Fruit fly (Drosophila melanogaster): ENCODE data around the gene AdipoR.

Gene AdipoR

DNA sequence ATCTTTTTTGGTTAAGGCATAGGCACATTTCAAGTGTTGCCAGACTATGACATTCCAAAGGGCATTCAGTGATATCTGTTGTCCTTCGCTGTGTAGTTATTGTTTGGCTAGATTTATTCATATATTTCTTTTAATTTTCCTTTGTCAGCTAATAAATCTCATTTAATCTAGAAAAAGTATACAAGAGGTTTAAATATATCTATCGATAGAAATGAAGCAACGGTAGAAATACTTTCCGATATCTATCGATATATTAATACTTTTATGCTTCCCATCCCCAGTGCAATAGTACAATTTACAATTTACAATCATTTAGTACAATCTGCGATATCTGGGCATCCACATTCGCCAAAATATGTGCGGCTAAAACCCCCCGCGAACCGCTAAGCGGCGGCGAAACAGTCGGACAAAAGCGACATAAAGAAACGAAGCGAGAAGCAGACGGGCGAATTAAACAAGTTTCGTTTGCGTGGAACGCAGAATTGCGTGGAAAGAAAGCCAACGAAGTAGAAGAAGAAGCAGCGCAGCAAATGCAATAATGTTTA is 39.8 kb upstream of the AdipoR start, which contains the start of gene Efa6 (continued):
- TF ChIP-seq ken (GFP tag; IDR thresholded peaks at IDR 0.05), result no peak
- peak; percentile 4 for TF ChIP-seq cwo (GFP tag; optimal IDR thresholded peaks at IDR 0.05)
- peak; percentile 48 for TF ChIP-seq ind (GFP tag; optimal IDR thresholded peaks at IDR 0.05)
- no peak for TF ChIP-seq btn (GFP tag; optimal IDR thresholded peaks at IDR 0.05)
- TF ChIP-seq CG31224 (GFP tag; IDR thresholded peaks at IDR 0.05), result no peak
- no peak for TF ChIP-seq CG4404 (GFP tag; IDR thresholded peaks at IDR 0.05)
- TF ChIP-seq psq (GFP tag; optimal IDR thresholded peaks at IDR 0.05), result peak; percentile 18
- peak; percentile 42 for TF ChIP-seq bab2 (GFP tag; optimal IDR thresholded peaks at IDR 0.05)
- no peak for TF ChIP-seq klu (GFP tag; IDR thresholded peaks at IDR 0.05)
- no peak for TF ChIP-seq p53 (GFP tag; optimal IDR thresholded peaks at IDR 0.05)
- peak; percentile 44 for TF ChIP-seq lmd (GFP tag; IDR thresholded peaks at IDR 0.05)
- TF ChIP-seq CG1792 (GFP tag; optimal IDR thresholded peaks at IDR 0.05), result no peak
- TF ChIP-seq HLH54F (GFP tag; optimal IDR thresholded peaks at IDR 0.05), result peak; percentile 44
- TF ChIP-seq CG10565 (GFP tag; optimal IDR thresholded peaks at IDR 0.05), result no peak
- peak; percentile 52 for TF ChIP-seq CG9609 (GFP tag; optimal IDR thresholded peaks at IDR 0.05)
- TF ChIP-seq crp (GFP tag; optimal IDR thresholded peaks at IDR 0.05), result no peak
- no peak for TF ChIP-seq D19B (GFP tag; optimal IDR thresholded peaks at IDR 0.05)
- TF ChIP-seq maf-S (GFP tag; optimal IDR thresholded peaks at IDR 0.05), result peak; percentile 48
- no peak for TF ChIP-seq scrt (GFP tag; optimal IDR thresholded peaks at IDR 0.05)
- peak; percentile 22 for TF ChIP-seq gfzf (GFP tag; optimal IDR thresholded peaks at IDR 0.05)
- TF ChIP-seq Hr39 (optimal IDR thresholded peaks at IDR 0.05), result no peak
- TF ChIP-seq insv (GFP tag; optimal IDR thresholded peaks at IDR 0.05), result peak in 1 of 2 experiments; percentile 14
- TF ChIP-seq Dp (GFP tag; optimal IDR thresholded peaks at IDR 0.05), result peak; percentile 93
- TF ChIP-seq Max (GFP tag; optimal IDR thresholded peaks at IDR 0.05), result peak; percentile 64
- peak; percentile 74 for TF ChIP-seq CG2712 (tag; optimal IDR thresholded peaks at IDR 0.05)
- TF ChIP-seq jigr1 (GFP tag; IDR thresholded peaks at IDR 0.05), result no peak
- no peak for TF ChIP-seq sqz (GFP tag; optimal IDR thresholded peaks at IDR 0.05)
- TF ChIP-seq CG17385 (GFP tag; optimal IDR thresholded peaks at IDR 0.05), result peak; percentile 87
- no peak for TF ChIP-seq Dbx (GFP tag; IDR thresholded peaks at IDR 0.05)
- peak; percentile 58 for TF ChIP-seq Chrac-16 (GFP tag; optimal IDR thresholded peaks at IDR 0.05)
- TF ChIP-seq pfk (GFP tag; optimal IDR thresholded peaks at IDR 0.05), result no peak
- no peak for TF ChIP-seq Atf-2 (GFP tag; optimal IDR thresholded peaks at IDR 0.05)
- TF ChIP-seq Fer2 (tag; optimal IDR thresholded peaks at IDR 0.05), result no peak
- no peak for TF ChIP-seq Nf-YB (GFP tag; optimal IDR thresholded peaks at IDR 0.05)
- peak; percentile 13 for TF ChIP-seq run (tag; optimal IDR thresholded peaks at IDR 0.05)
- peak; percentile 62 for TF ChIP-seq CG30020 (tag; optimal IDR thresholded peaks at IDR 0.05)
- peak; percentile 5 for TF ChIP-seq CG13296 (GFP tag; optimal IDR thresholded peaks at IDR 0.05)
- no peak for TF ChIP-seq ab (GFP tag; optimal IDR thresholded peaks at IDR 0.05)
- TF ChIP-seq CG1024 (GFP tag; IDR thresholded peaks at IDR 0.05), result no peak
- no peak for TF ChIP-seq CG43689 (GFP tag; IDR thresholded peaks at IDR 0.05)
- no peak for TF ChIP-seq eve (GFP tag; optimal IDR thresholded peaks at IDR 0.05)
- TF ChIP-seq NFAT (GFP tag; IDR thresholded peaks at IDR 0.05), result no peak
- peak; percentile 5 for TF ChIP-seq CG10979 (tag; optimal IDR thresholded peaks at IDR 0.05)
- TF ChIP-seq Sin3A (optimal IDR thresholded peaks at IDR 0.05), result peak; percentile 46
- peak; percentile 98 for TF ChIP-seq Doc3 (GFP tag; IDR thresholded peaks at IDR 0.05; ENCODE audit: partially characterized antibody)
- TF ChIP-seq nom (GFP tag; optimal IDR thresholded peaks at IDR 0.05), result peak; percentile 54
- TF ChIP-seq CG7786 (GFP tag; optimal IDR thresholded peaks at IDR 0.05), result no peak
- peak; percentile 52 for TF ChIP-seq row (GFP tag; IDR thresholded peaks at IDR 0.05)
- no peak for TF ChIP-seq CG8478 (optimal IDR thresholded peaks at IDR 0.05)
- TF ChIP-seq ranshi (GFP tag; IDR thresholded peaks at IDR 0.05), result no peak; the same call in 1 of the 2 replicates
- TF ChIP-seq Neu2 (GFP tag; optimal IDR thresholded peaks at IDR 0.05; ENCODE audit: borderline replicate concordance), result no peak
- TF ChIP-seq tll (GFP tag; optimal IDR thresholded peaks at IDR 0.05), result no peak
